Fruit fly (Drosophila melanogaster): Measurements from ENCODE around the gene Rab27.

dm6 chrX:1508241-1508823, 31.6 kb upstream of the Rab27 start:
- TF ChIP-seq esn (GFP tag; optimal IDR thresholded peaks at IDR 0.05) (no peak), Sox14 (GFP tag; optimal IDR thresholded peaks at IDR 0.05) (no peak), fkh (GFP tag; optimal IDR thresholded peaks at IDR 0.05) (no peak)

Data from whole organism, prepupa.